Worm (Caenorhabditis elegans) whole organism, mixed stage, embryonic: ENCODE data around the gene nhr-238.

Experiments used
- M03D4.4 ChIP-seq: sonication (generic microtip); optimal IDR thresholded peaks from 2 replicates; lab custom pipeline; 2017; ENCODE audit warnings: mild to moderate bottlenecking, missing genetic modification characterization, missing compliant biosample characterization
- bed-3 ChIP-seq: fragments of 200-800 bp; sonication (Bioruptor generic); optimal IDR thresholded peaks from 3 replicates; lab custom pipeline; 2018; ENCODE audit warnings: mild to moderate bottlenecking, missing genetic modification characterization, moderate library complexity, missing compliant biosample characterization
- blmp-1 ChIP-seq: fragments of 150-350 bp; optimal IDR thresholded peaks from 2 replicates; lab custom pipeline; 2014; ENCODE audit warnings: missing biosample characterization, missing genetic modification characterization
- ceh-39 ChIP-seq: fragments of 150-350 bp; optimal IDR thresholded peaks from 2 replicates; lab custom pipeline; 2014; ENCODE audit warnings: missing biosample characterization, missing genetic modification characterization
- ceh-43 ChIP-seq: fragments of 200-800 bp; sonication (Bioruptor generic); optimal IDR thresholded peaks from 2 replicates; lab custom pipeline; 2018; ENCODE audit warnings: mild to moderate bottlenecking, missing genetic modification characterization, moderate library complexity, missing compliant biosample characterization
- ces-1 ChIP-seq: fragments of 150-350 bp; optimal IDR thresholded peaks from 2 replicates; lab custom pipeline; 2014; ENCODE audit warnings: missing biosample characterization, missing genetic modification reagents, missing genetic modification characterization
- cnd-1 ChIP-seq: fragments of 200-800 bp; sonication (Bioruptor generic); optimal IDR thresholded peaks from 2 replicates; lab custom pipeline; 2018; ENCODE audit warnings: mild to moderate bottlenecking, missing genetic modification characterization, missing compliant biosample characterization
- drap-1 ChIP-seq: fragments of 200-800 bp; sonication (Bioruptor generic); optimal IDR thresholded peaks from 3 replicates; lab custom pipeline; 2018; ENCODE audit warnings: mild to moderate bottlenecking, missing genetic modification characterization, missing compliant biosample characterization
- elt-1 ChIP-seq: sonication (generic microtip); optimal IDR thresholded peaks from 2 replicates; lab custom pipeline; 2017; ENCODE audit warnings: missing genetic modification characterization, mild to moderate bottlenecking, missing compliant biosample characterization, antibody characterized with exemption, moderate library complexity, borderline replicate concordance; ENCODE audit not compliant: insufficient read depth
- elt-3 ChIP-seq: fragments of 150-350 bp; optimal IDR thresholded peaks from 2 replicates; lab custom pipeline; 2014; ENCODE audit warnings: missing biosample characterization, missing genetic modification characterization
- flh-1 ChIP-seq: fragments of 200-800 bp; sonication (Bioruptor generic); optimal IDR thresholded peaks from 2 replicates; lab custom pipeline; 2018; ENCODE audit warnings: mild to moderate bottlenecking, missing genetic modification characterization, moderate library complexity, missing compliant biosample characterization
- ham-2 ChIP-seq: fragments of 200-800 bp; sonication (Bioruptor generic); optimal IDR thresholded peaks from 2 replicates; lab custom pipeline; 2018; ENCODE audit warnings: mild to moderate bottlenecking, missing genetic modification characterization, missing compliant biosample characterization
- hlh-1 ChIP-seq: fragments of 150-350 bp; optimal IDR thresholded peaks from 2 replicates; lab custom pipeline; 2014; ENCODE audit warnings: missing biosample characterization, missing genetic modification reagents, missing genetic modification characterization
- lin-13 ChIP-seq: fragments of 150-350 bp; optimal IDR thresholded peaks from 2 replicates; lab custom pipeline; 2014; ENCODE audit warnings: missing biosample characterization, missing genetic modification characterization
- lin-32 ChIP-seq: fragments of 200-800 bp; sonication (Bioruptor generic); optimal IDR thresholded peaks from 2 replicates; lab custom pipeline; 2018; ENCODE audit warnings: mild to moderate bottlenecking, missing genetic modification characterization, missing compliant biosample characterization
- lsy-2 ChIP-seq: fragments of 150-350 bp; optimal IDR thresholded peaks from 2 replicates; lab custom pipeline; 2014; ENCODE audit warnings: missing biosample characterization, missing genetic modification characterization
- mab-5 ChIP-seq: fragments of 150-350 bp; optimal IDR thresholded peaks from 2 replicates; lab custom pipeline; 2014; ENCODE audit warnings: missing biosample characterization, missing genetic modification characterization
- mep-1 ChIP-seq: fragments of 150-350 bp; optimal IDR thresholded peaks from 2 replicates; lab custom pipeline; 2017; ENCODE audit warnings: missing biosample characterization, missing genetic modification reagents, missing genetic modification characterization, inconsistent platforms
- mls-2 ChIP-seq: sonication (generic microtip); optimal IDR thresholded peaks from 2 replicates; lab custom pipeline; 2016; ENCODE audit warnings: mild to moderate bottlenecking, missing genetic modification characterization, moderate library complexity, missing compliant biosample characterization
- nhr-12 ChIP-seq: fragments of 150-350 bp; optimal IDR thresholded peaks from 2 replicates; lab custom pipeline; 2014; ENCODE audit warnings: missing biosample characterization, missing genetic modification characterization
- nhr-2 ChIP-seq: fragments of 150-350 bp; optimal IDR thresholded peaks from 2 replicates; lab custom pipeline; 2014; ENCODE audit warnings: missing biosample characterization, missing genetic modification characterization
- nhr-237 ChIP-seq: fragments of 150-350 bp; optimal IDR thresholded peaks from 2 replicates; lab custom pipeline; 2014; ENCODE audit warnings: missing biosample characterization, missing genetic modification characterization
- nhr-28 ChIP-seq: fragments of 150-350 bp; optimal IDR thresholded peaks from 2 replicates; lab custom pipeline; 2014; ENCODE audit warnings: missing biosample characterization, missing genetic modification characterization
- nhr-76 ChIP-seq: sonication (generic microtip); optimal IDR thresholded peaks from 2 replicates; lab custom pipeline; 2017; ENCODE audit warnings: missing biosample characterization, missing genetic modification characterization
- pha-4 ChIP-seq: fragments of 150-350 bp; optimal IDR thresholded peaks from 2 replicates; lab custom pipeline; 2018; ENCODE audit warnings: missing biosample characterization, missing genetic modification reagents, missing genetic modification characterization
- sem-2 ChIP-seq: fragments of 200-800 bp; sonication (Bioruptor generic); optimal IDR thresholded peaks from 2 replicates; lab custom pipeline; 2018; ENCODE audit warnings: mild to moderate bottlenecking, missing genetic modification characterization, missing compliant biosample characterization
- sptf-1 ChIP-seq: sonication (generic microtip); optimal IDR thresholded peaks from 2 replicates; lab custom pipeline; 2017; ENCODE audit warnings: mild to moderate bottlenecking, missing genetic modification characterization, moderate library complexity, missing compliant biosample characterization
- tbx-8 ChIP-seq: fragments of 200-800 bp; sonication (Bioruptor generic); optimal IDR thresholded peaks from 2 replicates; lab custom pipeline; 2018; ENCODE audit warnings: mild to moderate bottlenecking, missing genetic modification characterization, moderate library complexity, missing compliant biosample characterization
- unc-120 ChIP-seq: sonication (generic microtip); optimal IDR thresholded peaks from 2 replicates; lab custom pipeline; 2017; ENCODE audit warnings: missing genetic modification characterization, missing compliant biosample characterization; ENCODE audit not compliant: poor library complexity, severe bottlenecking
- unc-39 ChIP-seq: fragments of 150-350 bp; optimal IDR thresholded peaks from 2 replicates; lab custom pipeline; 2014; ENCODE audit warnings: missing biosample characterization, missing genetic modification characterization
- unc-62 ChIP-seq: fragments of 150-350 bp; optimal IDR thresholded peaks from 2 replicates; lab custom pipeline; 2014; ENCODE audit warnings: missing biosample characterization, missing genetic modification reagents, missing genetic modification characterization
- zip-8 ChIP-seq: fragments of 150-350 bp; optimal IDR thresholded peaks from 2 replicates; lab custom pipeline; 2014; ENCODE audit warnings: missing biosample characterization, missing genetic modification characterization
- ztf-11 ChIP-seq: fragments of 150-350 bp; optimal IDR thresholded peaks from 2 replicates; lab custom pipeline; 2014; ENCODE audit warnings: missing biosample characterization, missing genetic modification characterization

Gene nhr-238

DNA sequence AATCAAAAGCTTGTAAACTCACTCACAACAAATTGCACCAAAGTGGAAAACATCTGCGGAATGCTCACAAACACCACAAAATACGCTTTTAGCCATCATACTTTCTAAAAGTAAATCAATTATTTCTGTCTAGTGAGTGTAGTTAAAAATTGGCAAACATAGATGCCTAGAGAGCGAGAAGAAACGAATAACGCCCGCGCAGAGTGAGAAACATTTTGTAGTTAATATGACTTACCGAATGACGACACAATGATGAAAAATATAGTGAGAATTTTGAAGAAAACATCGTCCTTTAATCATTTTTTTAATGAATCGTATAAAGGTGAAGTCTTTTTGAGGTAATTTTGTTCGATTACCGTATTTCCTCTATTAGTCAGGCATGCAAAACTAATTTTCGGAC is at the start of gene nhr-238:
Gene nhr-238, minus strand, starts transcription at position 104 of the 400 bp plus-strand sequence.
- TF ChIP-seq ztf-11 (tag; lab: Kevin White, UChicago) (no peak), nhr-28 (tag; lab: Kevin White, UChicago) (peak; percentile 52)

DNA sequence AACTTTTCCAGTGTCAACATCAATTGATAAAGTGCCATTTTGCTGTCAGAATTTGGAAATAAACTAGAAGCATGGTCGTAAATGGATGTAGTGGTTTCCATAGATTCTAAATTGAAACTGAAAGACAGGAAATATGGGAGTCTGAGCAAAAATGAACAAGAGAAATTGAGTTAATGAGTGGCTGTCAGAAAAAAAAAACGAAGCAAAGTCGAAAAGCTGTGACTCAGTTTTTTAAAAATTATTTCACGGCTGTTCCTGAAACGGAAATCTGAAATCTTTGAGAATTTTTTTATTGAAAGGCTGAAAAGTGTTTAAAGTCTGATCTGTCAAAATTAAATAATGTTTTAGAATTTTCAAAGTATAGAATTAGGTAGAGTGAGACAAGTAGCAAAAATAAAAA is 49.0 kb upstream of the nhr-238 start, which contains the start of gene srw-98:
Gene srw-98, minus strand, starts transcription at position 101 of the 400 bp plus-strand sequence.
- TF ChIP-seq zip-8: no peak
- no peak for TF ChIP-seq nhr-237
- no peak for TF ChIP-seq cnd-1 (tag; lab: Kevin White, UChicago)
- no peak for TF ChIP-seq pha-4 (tag; lab: Kevin White, UChicago)
- no peak for TF ChIP-seq hlh-1 (tag; lab: Kevin White, UChicago)
- no peak for TF ChIP-seq nhr-12 (tag; lab: Kevin White, UChicago)
- no peak for TF ChIP-seq mls-2
- TF ChIP-seq bed-3: no peak
- TF ChIP-seq ceh-39: no peak
- TF ChIP-seq tbx-8 (GFP tag; lab: Kevin White, UChicago): no peak
- no peak for TF ChIP-seq ztf-11 (tag; lab: Kevin White, UChicago)

DNA sequence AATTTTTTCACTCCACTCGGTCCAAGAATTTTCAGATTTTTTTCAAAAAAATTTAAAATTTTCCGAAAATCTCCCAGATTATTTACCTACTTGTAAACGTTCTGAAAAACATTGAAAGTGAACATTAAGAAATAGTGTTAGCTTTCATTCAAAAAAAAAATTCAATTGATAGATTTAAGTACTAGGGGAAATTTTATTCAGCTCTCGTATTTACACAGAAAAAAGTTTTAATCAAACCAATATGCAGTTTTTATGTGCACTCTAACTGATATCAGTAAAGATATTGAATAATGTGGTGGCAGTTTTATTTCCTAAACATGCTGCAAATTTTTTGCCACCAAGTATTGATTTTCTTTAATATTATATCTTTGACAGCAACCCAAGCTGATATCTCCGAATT is 39.0 kb upstream of the nhr-238 start, which contains the start of gene irld-42:
Gene irld-42, plus strand, starts transcription at position 301 of the 400 bp plus-strand sequence.
- TF ChIP-seq lsy-2 (tag; lab: Kevin White, UChicago) (no peak), elt-3 (tag; lab: Kevin White, UChicago) (no peak), nhr-76 (tag; lab: Kevin White, UChicago) (no peak), mab-5 (tag; lab: Kevin White, UChicago) (no peak), hlh-1 (tag; lab: Kevin White, UChicago) (no peak), nhr-28 (tag; lab: Kevin White, UChicago) (no peak), ham-2 (no peak), sem-2 (GFP tag; lab: Kevin White, UChicago) (no peak), unc-62 (no peak), bed-3 (no peak), unc-39 (no peak), sptf-1 (tag; lab: Kevin White, UChicago) (no peak), blmp-1 (tag; lab: Kevin White, UChicago) (no peak), lin-13 (no peak), nhr-2 (no peak), flh-1 (GFP tag; lab: Kevin White, UChicago) (no peak), elt-1 (tag; lab: Kevin White, UChicago) (no peak), drap-1 (no peak), lin-32 (no peak)

DNA sequence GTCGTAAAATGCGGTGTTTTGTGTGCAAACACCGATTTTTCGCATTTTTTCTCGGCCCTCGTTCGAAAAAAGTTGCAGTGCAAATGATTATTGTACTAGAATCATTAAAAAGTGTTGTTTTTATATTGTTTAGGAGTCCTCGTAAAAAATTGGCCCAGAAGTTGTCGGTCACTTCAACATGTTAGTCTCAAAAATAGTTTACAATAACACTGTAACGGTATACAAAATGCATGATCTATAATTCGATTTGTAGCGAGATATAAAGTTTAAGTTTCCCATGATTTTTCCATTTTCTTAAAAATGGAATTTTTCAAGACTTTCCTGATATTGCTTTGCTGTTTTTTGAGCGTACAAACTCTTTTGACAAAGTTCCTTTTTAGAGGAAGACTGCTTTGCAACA is 37.7 kb upstream of the nhr-238 start, which contains the start of gene K04F1.8:
Gene K04F1.8, plus strand, starts transcription at position 301 of the 400 bp plus-strand sequence.
- TF ChIP-seq drap-1 (no peak), ham-2 (no peak), nhr-237 (no peak), lin-13 (no peak), zip-8 (no peak), sem-2 (GFP tag; lab: Kevin White, UChicago) (no peak)

DNA sequence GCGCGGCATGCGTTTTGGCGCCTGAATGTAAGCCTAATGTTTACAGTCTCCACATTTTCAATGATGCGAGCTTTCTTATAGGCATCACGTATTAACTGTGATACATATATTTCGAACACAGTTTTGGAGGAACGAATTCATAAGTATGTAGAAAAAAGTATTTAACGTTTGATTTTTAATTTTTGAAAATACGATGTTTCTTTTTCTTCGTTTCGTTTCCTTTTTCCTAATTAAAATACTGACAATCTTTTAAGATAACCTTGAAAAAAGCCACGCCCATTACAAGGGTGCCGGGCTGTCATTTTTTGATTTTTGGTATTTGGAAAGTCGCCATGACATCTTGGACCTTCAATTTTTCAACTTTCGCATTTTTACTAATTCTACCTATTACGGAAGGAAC is 35.7 kb upstream of the nhr-238 start, which contains the start of gene K04F1.9:
Gene K04F1.9, plus strand, starts transcription at position 301 of the 400 bp plus-strand sequence.
- TF ChIP-seq M03D4.4 (tag; lab: Kevin White, UChicago) (no peak), ces-1 (GFP tag; lab: Kevin White, UChicago) (no peak), elt-1 (tag; lab: Kevin White, UChicago) (no peak), ceh-43 (GFP tag; lab: Kevin White, UChicago) (no peak), tbx-8 (GFP tag; lab: Kevin White, UChicago) (no peak), bed-3 (no peak), ceh-39 (no peak), nhr-237 (no peak), mep-1 (tag; lab: Kevin White, UChicago) (no peak), sptf-1 (tag; lab: Kevin White, UChicago) (no peak), nhr-28 (tag; lab: Kevin White, UChicago) (no peak), lsy-2 (tag; lab: Kevin White, UChicago) (no peak), unc-120 (tag; lab: Kevin White, UChicago) (no peak), ztf-11 (tag; lab: Kevin White, UChicago) (no peak)
